1 fruit fly cellular context compared by ENCODE assay signal in genomic region chrX:4457790-4458189, dm6.
TF ChIP-seq lines count a peak whose summit lies in the region.

No protein-coding gene starts in this region.

TF ChIP-seq in whole organism, embryonic, 481 proteins besides CTCF, POLR2A, EP300 and RAD21 (continued from another document):
- peak; percentile 26 for TF ChIP-seq CG8924 (tag; optimal IDR thresholded peaks at IDR 0.05; lab: Kevin White, UChicago)
- TF ChIP-seq HLH54F (GFP tag; optimal IDR thresholded peaks at IDR 0.05; lab: Kevin White, UChicago), result no peak
- TF ChIP-seq CG17328 (GFP tag; IDR thresholded peaks at IDR 0.05; lab: Robert Waterston, UW), result peak; percentile 66
- TF ChIP-seq CG5245 (GFP tag; optimal IDR thresholded peaks at IDR 0.05; lab: Kevin White, UChicago), result no peak
- no peak for TF ChIP-seq klu (GFP tag; IDR thresholded peaks at IDR 0.05; lab: Robert Waterston, UW)
- peak; percentile 15 for TF ChIP-seq Ssrp (tag; optimal IDR thresholded peaks at IDR 0.05; lab: Kevin White, UChicago)
- TF ChIP-seq Six4 (GFP tag; optimal IDR thresholded peaks at IDR 0.05; lab: Kevin White, UChicago), result peak; percentile 8
- TF ChIP-seq CG10366 (GFP tag; IDR thresholded peaks at IDR 0.05; lab: Robert Waterston, UW), result no peak
- TF ChIP-seq z (GFP tag; IDR thresholded peaks at IDR 0.05; lab: Robert Waterston, UW), result no peak
- TF ChIP-seq Blimp-1 (GFP tag; optimal IDR thresholded peaks at IDR 0.05; lab: Kevin White, UChicago), result peak; percentile 46
- TF ChIP-seq ERR (GFP tag; optimal IDR thresholded peaks at IDR 0.05; lab: Kevin White, UChicago), result no peak
- TF ChIP-seq Ada2b (GFP tag; IDR thresholded peaks at IDR 0.05; lab: Robert Waterston, UW), result 0 out of 2 replicates have a peak, but pooled peaks have one; percentile 8
- no peak for TF ChIP-seq wdn (GFP tag; IDR thresholded peaks at IDR 0.05; lab: Robert Waterston, UW)
- no peak for TF ChIP-seq ham (GFP tag; IDR thresholded peaks at IDR 0.05; lab: Robert Waterston, UW)
- TF ChIP-seq row (GFP tag; IDR thresholded peaks at IDR 0.05; lab: Robert Waterston, UW), result peak; percentile 43; the same call in 2 of the 3 replicates
- no peak for TF ChIP-seq sima (GFP tag; optimal IDR thresholded peaks at IDR 0.05; lab: Kevin White, UChicago)
- TF ChIP-seq CG13287 (GFP tag; IDR thresholded peaks at IDR 0.05; lab: Robert Waterston, UW; ENCODE audit: partially characterized antibody), result no peak
- TF ChIP-seq CG43689 (GFP tag; IDR thresholded peaks at IDR 0.05; lab: Robert Waterston, UW), result no peak
- TF ChIP-seq dysf (GFP tag; IDR thresholded peaks at IDR 0.05; lab: Robert Waterston, UW), result 0 out of 3 replicates have a peak, but pooled peaks have one; percentile 22
- no peak for TF ChIP-seq CG9876 (GFP tag; optimal IDR thresholded peaks at IDR 0.05; lab: Kevin White, UChicago)
- no peak for TF ChIP-seq toy (GFP tag; IDR thresholded peaks at IDR 0.05; lab: Robert Waterston, UW)
- no peak for TF ChIP-seq CG2202 (tag; optimal IDR thresholded peaks at IDR 0.05; lab: Kevin White, UChicago)
- no peak for TF ChIP-seq org-1 (GFP tag; optimal IDR thresholded peaks at IDR 0.05; lab: Kevin White, UChicago)
- TF ChIP-seq Bteb2 (GFP tag; optimal IDR thresholded peaks at IDR 0.05; lab: Kevin White, UChicago), result no peak
- TF ChIP-seq CG14965 (GFP tag; optimal IDR thresholded peaks at IDR 0.05; lab: Kevin White, UChicago; ENCODE audit: borderline replicate concordance), result no peak
- TF ChIP-seq Side (GFP tag; optimal IDR thresholded peaks at IDR 0.05; lab: Kevin White, UChicago), result no peak
- no peak for TF ChIP-seq CG16779 (GFP tag; IDR thresholded peaks at IDR 0.05; lab: Robert Waterston, UW)
- no peak for TF ChIP-seq CG13296 (GFP tag; optimal IDR thresholded peaks at IDR 0.05; lab: Kevin White, UChicago)
- TF ChIP-seq crol (GFP tag; IDR thresholded peaks at IDR 0.05; lab: Robert Waterston, UW), result no peak
- TF ChIP-seq gfzf (GFP tag; optimal IDR thresholded peaks at IDR 0.05; lab: Kevin White, UChicago), result no peak
- no peak for TF ChIP-seq CG11247 (GFP tag; IDR thresholded peaks at IDR 0.05; lab: Robert Waterston, UW)
- no peak for TF ChIP-seq CG8281 (tag; optimal IDR thresholded peaks at IDR 0.05; lab: Kevin White, UChicago)
- no peak for TF ChIP-seq hkb (optimal IDR thresholded peaks at IDR 0.05; lab: Kevin White, UChicago)
- 0 out of 2 replicates have a peak, but pooled peaks have one; percentile 11 for TF ChIP-seq hkb (GFP tag; IDR thresholded peaks at IDR 0.05; lab: Robert Waterston, UW)
- no peak for TF ChIP-seq zfh2 (GFP tag; optimal IDR thresholded peaks at IDR 0.05; lab: Kevin White, UChicago)
- 0 out of 2 replicates have a peak, but pooled peaks have one; percentile 5 for TF ChIP-seq Rx (GFP tag; IDR thresholded peaks at IDR 0.05; lab: Robert Waterston, UW)
- no peak for TF ChIP-seq Scr (GFP tag; IDR thresholded peaks at IDR 0.05; lab: Robert Waterston, UW; ENCODE audit: partially characterized antibody)
- no peak for TF ChIP-seq stc (GFP tag; IDR thresholded peaks at IDR 0.05; lab: Robert Waterston, UW)
- TF ChIP-seq so (GFP tag; IDR thresholded peaks at IDR 0.05; lab: Robert Waterston, UW), result no peak
- no peak for TF ChIP-seq Nf-YC (tag; optimal IDR thresholded peaks at IDR 0.05; lab: Kevin White, UChicago)
- TF ChIP-seq cato (GFP tag; optimal IDR thresholded peaks at IDR 0.05; lab: Kevin White, UChicago; ENCODE audit: borderline replicate concordance), result peak; percentile 35
- TF ChIP-seq chif (GFP tag; optimal IDR thresholded peaks at IDR 0.05; lab: Kevin White, UChicago), result peak in 1 of 2 experiments; percentile 2
- peak; percentile 24 for TF ChIP-seq abd-A (tag; optimal IDR thresholded peaks at IDR 0.05; lab: Kevin White, UChicago)
- TF ChIP-seq slou (GFP tag; optimal IDR thresholded peaks at IDR 0.05; lab: Kevin White, UChicago), result no peak
- peak; percentile 36 for TF ChIP-seq CG2875 (GFP tag; optimal IDR thresholded peaks at IDR 0.05; lab: Kevin White, UChicago)
- TF ChIP-seq tx (GFP tag; optimal IDR thresholded peaks at IDR 0.05; lab: Kevin White, UChicago), result no peak
- peak; percentile 34 for TF ChIP-seq ATbp (GFP tag; optimal IDR thresholded peaks at IDR 0.05; lab: Kevin White, UChicago)
- no peak for TF ChIP-seq p53 (GFP tag; optimal IDR thresholded peaks at IDR 0.05; lab: Kevin White, UChicago)
- TF ChIP-seq CG7786 (GFP tag; optimal IDR thresholded peaks at IDR 0.05; lab: Kevin White, UChicago), result no peak
- TF ChIP-seq bsh (GFP tag; optimal IDR thresholded peaks at IDR 0.05; lab: Kevin White, UChicago), result peak in 1 of 2 experiments; percentile 45
